Worm (Caenorhabditis elegans) whole organism, L4 larva: Measurements from ENCODE around the gene C17F4.12.

Experiments
- F37D6.2 ChIP-seq: sonication (generic microtip); optimal IDR thresholded peaks from 2 replicates; lab custom pipeline; 2016; ENCODE audit warnings: mild to moderate bottlenecking, missing genetic modification characterization, missing compliant biosample characterization
- F44E2.7 ChIP-seq: fragments of 200-800 bp; sonication (Bioruptor generic); IDR thresholded peaks from 2 replicates; pipeline ENCODE4 v2.1.2; 2022; ENCODE audit warnings: missing genetic modification characterization, missing compliant biosample characterization
- T26A8.4 ChIP-seq: fragments of 200-800 bp; sonication (Bioruptor generic); IDR thresholded peaks from 2 replicates; pipeline ENCODE4 v1.3.6; 2022; ENCODE audit warnings: missing genetic modification characterization, missing compliant biosample characterization
- aha-1 ChIP-seq: fragments of 150-350 bp; peaks from one replicate; lab custom pipeline; 2014; ENCODE audit warnings: missing biosample characterization, missing genetic modification characterization
- arid-1 ChIP-seq: fragments of 200-800 bp; sonication (Bioruptor generic); conservative IDR thresholded peaks from 2 replicates; pipeline ENCODE4 v1.3.6; 2022; ENCODE audit warnings: missing genetic modification reagents, missing genetic modification characterization, missing compliant biosample characterization
- ceh-44 ChIP-seq: fragments of 200-800 bp; sonication (Bioruptor generic); IDR thresholded peaks from 2 replicates; pipeline ENCODE4 v1.3.6; 2022; ENCODE audit warnings: missing genetic modification reagents, missing genetic modification characterization, missing compliant biosample characterization
- daf-16 ChIP-seq, 3 experiments: sonication (generic microtip); optimal IDR thresholded peaks; 2 replicates each; lab custom pipeline; 2016 to 2017; ENCODE audit warnings: missing genetic modification characterization in 3 of 3, missing genetic modification reagents in 3 of 3, mild to moderate bottlenecking in 2 of 3, missing compliant biosample characterization in 2 of 3, missing biosample characterization in 1 of 3, moderate library complexity in 1 of 3
- daf-8 ChIP-seq: fragments of 200-800 bp; sonication (Bioruptor generic); IDR thresholded peaks from 2 replicates; pipeline ENCODE4 v1.3.6; 2022; ENCODE audit warnings: missing genetic modification characterization, missing compliant biosample characterization
- dmd-6 ChIP-seq: fragments of 200-800 bp; sonication (Bioruptor generic); IDR thresholded peaks from 2 replicates; pipeline ENCODE4 v1.3.6; 2022; ENCODE audit warnings: missing genetic modification reagents, missing genetic modification characterization, missing compliant biosample characterization
- dmd-8 ChIP-seq: fragments of 200-800 bp; sonication (Bioruptor generic); IDR thresholded peaks from 2 replicates; pipeline ENCODE4 v1.3.6; 2022; ENCODE audit warnings: missing genetic modification characterization, missing compliant biosample characterization
- duxl-1 ChIP-seq: sonication (generic microtip); optimal IDR thresholded peaks from 2 replicates; lab custom pipeline; 2016; ENCODE audit warnings: mild to moderate bottlenecking, missing genetic modification characterization, moderate library complexity, missing compliant biosample characterization; ENCODE audit not compliant: poor library complexity
- dve-1 ChIP-seq: sonication (generic microtip); optimal IDR thresholded peaks from 2 replicates; lab custom pipeline; 2017; ENCODE audit warnings: antibody characterized with exemption, mild to moderate bottlenecking, missing genetic modification characterization, missing compliant biosample characterization; ENCODE audit not compliant: insufficient read depth
- egl-43 ChIP-seq: fragments of 200-800 bp; sonication (Bioruptor generic); IDR thresholded peaks from 2 replicates; pipeline ENCODE4 v1.3.6; 2022; ENCODE audit warnings: missing genetic modification reagents, missing genetic modification characterization, missing compliant biosample characterization
- gei-8 ChIP-seq: fragments of 200-800 bp; sonication (Bioruptor generic); optimal IDR thresholded peaks from 2 replicates; lab custom pipeline; 2018; ENCODE audit warnings: mild to moderate bottlenecking, missing genetic modification characterization, missing compliant biosample characterization
- hlh-11 ChIP-seq: fragments of 200-800 bp; sonication (Bioruptor generic); optimal IDR thresholded peaks from 2 replicates; lab custom pipeline; 2018; ENCODE audit warnings: mild to moderate bottlenecking, missing genetic modification characterization, missing compliant biosample characterization
- hlh-30 ChIP-seq: sonication (generic microtip); optimal IDR thresholded peaks from 2 replicates; lab custom pipeline; 2017; ENCODE audit warnings: antibody characterized with exemption, mild to moderate bottlenecking, missing genetic modification characterization, missing compliant biosample characterization; ENCODE audit not compliant: insufficient read depth
- hmg-1.1 ChIP-seq: fragments of 200-800 bp; sonication (Bioruptor generic); IDR thresholded peaks from 2 replicates; pipeline ENCODE4 v1.3.6; 2022; ENCODE audit warnings: missing genetic modification reagents, missing genetic modification characterization, missing compliant biosample characterization
- lim-7 ChIP-seq: fragments of 200-800 bp; sonication (Bioruptor generic); IDR thresholded peaks from 2 replicates; pipeline ENCODE4 v1.3.6; 2022; ENCODE audit warnings: missing genetic modification characterization, missing compliant biosample characterization
- lin-38 ChIP-seq: fragments of 200-800 bp; sonication (Bioruptor generic); IDR thresholded peaks from 2 replicates; pipeline ENCODE4 v1.3.6; 2022; ENCODE audit warnings: missing genetic modification reagents, missing genetic modification characterization, missing compliant biosample characterization
- madf-5 ChIP-seq, 2 experiments: fragments of 200-800 bp; sonication (Bioruptor generic); IDR thresholded peaks; 2 replicates each; pipeline ENCODE4 v1.3.6; 2022; ENCODE audit warnings: missing compliant biosample characterization in 2 of 2, missing genetic modification characterization in 2 of 2
- madf-9 ChIP-seq: fragments of 200-800 bp; sonication (Bioruptor generic); conservative IDR thresholded peaks from 2 replicates; pipeline ENCODE4 v1.3.6; 2022; ENCODE audit warnings: missing genetic modification reagents, missing genetic modification characterization, missing compliant biosample characterization
- mdt-29 ChIP-seq: fragments of 200-800 bp; sonication (Bioruptor generic); IDR thresholded peaks from 2 replicates; pipeline ENCODE4 v1.3.6; 2022; ENCODE audit warnings: missing genetic modification reagents, missing genetic modification characterization, missing compliant biosample characterization
- mep-1 ChIP-seq: fragments of 150-350 bp; sonication (generic microtip); optimal IDR thresholded peaks from 3 replicates; lab custom pipeline; 2014; ENCODE audit warnings: missing biosample characterization, missing genetic modification characterization
- mes-2 ChIP-seq: sonication (generic microtip); optimal IDR thresholded peaks from 2 replicates; lab custom pipeline; 2016; ENCODE audit warnings: missing genotype, mild to moderate bottlenecking, missing genetic modification characterization, missing compliant biosample characterization; ENCODE audit not compliant: poor library complexity, severe bottlenecking
- nhr-28 ChIP-seq: fragments of 150-350 bp; optimal IDR thresholded peaks from 2 replicates; lab custom pipeline; 2014; ENCODE audit warnings: missing biosample characterization, missing genetic modification characterization
- nhr-6 ChIP-seq: fragments of 150-350 bp; optimal IDR thresholded peaks from 2 replicates; lab custom pipeline; 2014; ENCODE audit warnings: missing biosample characterization, missing genetic modification characterization
- nhr-77 ChIP-seq: fragments of 150-350 bp; optimal IDR thresholded peaks from 2 replicates; lab custom pipeline; 2014; ENCODE audit warnings: missing biosample characterization, missing genetic modification characterization
- pha-4 ChIP-seq, 2 experiments: fragments of 150-350 bp in 1 of 2; fragments of 200-800 bp in 1 of 2; sonication (Bioruptor generic) in 1 of 2; IDR thresholded peaks in 1 of 2; optimal IDR thresholded peaks in 1 of 2; 2 replicates each; pipeline versions ENCODE4 v1.3.6 to Lab custom; 2014 to 2022; ENCODE audit warnings: missing genetic modification characterization in 2 of 2, missing genetic modification reagents in 2 of 2, missing biosample characterization in 1 of 2, missing compliant biosample characterization in 1 of 2
- sdz-12 ChIP-seq: fragments of 200-800 bp; sonication (Bioruptor generic); optimal IDR thresholded peaks from 2 replicates; lab custom pipeline; 2018; ENCODE audit warnings: mild to moderate bottlenecking, missing genetic modification characterization, missing compliant biosample characterization
- set-16 ChIP-seq: fragments of 200-800 bp; sonication (Bioruptor generic); IDR thresholded peaks from 2 replicates; pipeline ENCODE4 v1.3.6; 2022; ENCODE audit warnings: missing genetic modification reagents, missing genetic modification characterization, missing compliant biosample characterization
- snpc-1.2 ChIP-seq: fragments of 200-800 bp; sonication (Bioruptor generic); IDR thresholded peaks from 2 replicates; pipeline ENCODE4 v1.3.6; 2022; ENCODE audit warnings: missing genetic modification reagents, missing genetic modification characterization, missing compliant biosample characterization
- unc-62 ChIP-seq, 3 experiments: fragments of 150-350 bp in 1 of 3; sonication (generic microtip); optimal IDR thresholded peaks in 2 of 3; peaks in 1 of 3; 1 replicate in 1 of 3; 2 replicates in 2 of 3; lab custom pipeline; 2014 to 2017; ENCODE audit warnings: missing biosample characterization in 3 of 3, missing genetic modification characterization in 3 of 3, missing genetic modification reagents in 3 of 3, missing genotype in 1 of 3
- vab-7 ChIP-seq: fragments of 200-800 bp; sonication (Bioruptor generic); IDR thresholded peaks from 2 replicates; pipeline ENCODE4 v1.3.6; 2022; ENCODE audit warnings: missing genetic modification reagents, missing genetic modification characterization, missing compliant biosample characterization
- zfp-3 ChIP-seq: fragments of 200-800 bp; sonication (Bioruptor generic); conservative IDR thresholded peaks from 2 replicates; pipeline ENCODE4 v1.3.6; 2022; ENCODE audit warnings: missing genetic modification reagents, missing genetic modification characterization, missing compliant biosample characterization
- zip-11 ChIP-seq: fragments of 200-800 bp; sonication (Bioruptor generic); IDR thresholded peaks from 2 replicates; pipeline ENCODE4 v1.3.6; 2022; ENCODE audit warnings: missing genetic modification characterization, missing compliant biosample characterization
- zip-2 ChIP-seq: fragments of 150-350 bp; optimal IDR thresholded peaks from 2 replicates; lab custom pipeline; 2014; ENCODE audit warnings: missing biosample characterization, missing genetic modification characterization
- ztf-7 ChIP-seq: fragments of 150-350 bp; optimal IDR thresholded peaks from 2 replicates; lab custom pipeline; 2014; ENCODE audit warnings: missing biosample characterization, missing genetic modification characterization

C17F4.12 gene

DNA sequence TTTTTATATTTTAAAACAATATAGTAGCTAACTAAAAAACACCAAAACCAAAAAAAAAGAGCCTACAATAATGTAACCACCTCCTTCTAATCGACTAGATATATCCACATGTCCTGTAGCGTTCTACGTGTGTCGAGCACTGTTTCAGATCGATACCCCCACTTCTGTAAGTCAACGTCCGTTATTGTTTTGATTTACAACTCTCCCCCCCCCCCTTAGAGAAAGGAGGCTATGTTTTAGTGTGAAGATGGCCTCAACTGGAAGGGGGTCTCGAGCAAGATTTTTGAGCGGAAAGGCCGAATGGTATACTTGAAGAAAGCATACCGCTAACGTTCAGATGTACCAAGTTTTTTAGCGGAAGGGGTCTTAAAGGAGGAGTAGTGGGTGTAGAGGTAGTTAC is 33.7 kb upstream of the C17F4.12 start, which contains the start of gene F02E11.4:
TSS of gene F02E11.4 (minus strand) at position 101 of the 400 bp plus-strand sequence.
- TF ChIP-seq madf-9 (no peak), unc-62 (GFP tag; optimal IDR thresholded peaks at IDR 0.05 in 1 of 2; lab: Kevin White, UChicago) (peak in 1 of 2 experiments; percentile 6), unc-62 (tag; optimal IDR thresholded peaks at IDR 0.05; lab: Kevin White, UChicago) (no peak), aha-1 (tag; lab: Kevin White, UChicago) (peak; percentile 59), arid-1 (GFP tag; lab: Robert Waterston, UW) (0 out of 2 replicates have a peak, but pooled peaks have one; percentile 34)

DNA sequence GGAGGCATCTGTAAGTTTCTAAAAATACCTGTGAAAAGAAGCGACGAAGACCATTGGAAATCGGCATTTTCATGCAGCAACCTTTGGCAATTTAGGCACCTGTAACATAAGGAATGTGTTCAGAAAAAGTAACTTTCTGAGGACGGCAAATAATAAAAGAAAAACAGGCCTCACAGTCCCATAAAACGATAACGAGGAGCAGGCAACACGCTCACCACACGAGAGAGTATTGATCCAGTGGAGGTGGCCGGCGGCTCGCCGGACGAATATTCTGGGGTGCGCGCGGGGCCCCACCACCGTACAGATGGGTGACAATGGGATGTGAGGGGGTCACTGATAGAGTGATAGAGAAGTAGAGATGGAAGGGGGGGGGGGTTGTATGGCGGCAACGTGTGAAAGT is 31.0 kb upstream of the C17F4.12 start, which contains the start of gene F02E11.3:
TSS of gene F02E11.3 (minus strand) at position 101 of the 400 bp plus-strand sequence.
- TF ChIP-seq set-16 (GFP tag; lab: Robert Waterston, UW) (peak; percentile 45; the same call in 1 of the 2 replicates), F37D6.2 (tag; lab: Kevin White, UChicago) (no peak), dve-1 (tag; lab: Kevin White, UChicago) (no peak), nhr-28 (no peak), vab-7 (GFP tag; lab: Robert Waterston, UW) (no peak), aha-1 (tag; lab: Kevin White, UChicago) (peak; percentile 58)

DNA sequence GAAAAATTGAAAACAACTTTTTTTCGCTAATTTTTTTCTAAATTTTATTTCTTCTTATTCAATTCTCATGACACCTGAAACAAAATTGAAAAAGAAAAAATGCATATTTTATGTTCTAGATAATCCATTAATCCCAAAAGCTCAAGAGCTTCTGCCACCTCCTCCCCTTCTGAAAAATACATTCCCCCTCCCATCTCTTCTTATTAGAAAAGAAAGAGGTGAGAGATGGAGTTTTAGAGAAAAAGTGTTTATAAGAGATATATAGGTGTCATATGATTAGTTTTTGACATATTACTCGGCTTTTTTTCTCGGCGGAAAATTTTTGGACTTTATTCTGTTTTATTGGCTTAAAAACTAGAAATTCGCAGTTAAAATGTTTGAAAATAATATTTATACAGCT is 26.6 kb upstream of the C17F4.12 start:
- no peak for TF ChIP-seq sdz-12
- TF ChIP-seq ceh-44 (GFP tag; lab: Robert Waterston, UW) = no peak
- no peak for TF ChIP-seq hlh-11 (tag; lab: Kevin White, UChicago)
- no peak for TF ChIP-seq zip-11 (GFP tag; lab: Robert Waterston, UW)
- no peak for TF ChIP-seq gei-8 (GFP tag; lab: Kevin White, UChicago)
- peak; percentile 39 for TF ChIP-seq hlh-30 (tag; lab: Kevin White, UChicago)
- TF ChIP-seq zip-2 = no peak
- no peak for TF ChIP-seq egl-43

DNA sequence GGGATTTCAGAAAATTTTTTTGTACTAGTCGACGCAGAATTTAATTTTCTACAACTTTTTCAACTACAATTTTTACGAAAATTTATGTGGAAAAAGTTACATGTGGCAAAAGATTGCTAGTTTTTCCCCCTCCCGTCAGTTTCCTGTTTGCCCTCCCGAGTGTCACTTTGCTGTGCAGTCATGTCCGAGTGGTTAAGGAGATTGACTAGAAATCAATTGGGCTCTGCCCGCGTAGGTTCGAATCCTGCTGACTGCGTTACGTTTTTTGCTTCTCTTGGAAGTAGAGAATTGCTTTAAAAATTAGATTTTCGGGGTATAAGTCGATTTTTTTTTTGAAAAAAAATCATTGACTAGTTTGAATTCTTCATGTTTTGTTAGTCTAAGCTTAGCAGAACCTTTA is 23.8 kb upstream of the C17F4.12 start:
- TF ChIP-seq F44E2.7 = no peak
- TF ChIP-seq snpc-1.2 = 0 out of 2 replicates have a peak, but pooled peaks have one; percentile 45
- TF ChIP-seq lin-38 (GFP tag; lab: Robert Waterston, UW) = peak; percentile 56
- peak; percentile 27 for TF ChIP-seq dve-1 (tag; lab: Kevin White, UChicago)
- peak; percentile 61 for TF ChIP-seq duxl-1 (tag; lab: Kevin White, UChicago)
- peak; percentile 55 for TF ChIP-seq mes-2 (tag; lab: Kevin White, UChicago)
- 0 out of 2 replicates have a peak, but pooled peaks have one; percentile 10 for TF ChIP-seq hmg-1.1
- no peak for TF ChIP-seq daf-8 (GFP tag; lab: Robert Waterston, UW)
- TF ChIP-seq dmd-6 (GFP tag; lab: Robert Waterston, UW) = peak; percentile 28; the same call in 1 of the 2 replicates
- 0 out of 2 replicates have a peak, but pooled peaks have one; percentile 45 for TF ChIP-seq dmd-8 (GFP tag; lab: Robert Waterston, UW)
- no peak for TF ChIP-seq ztf-7 (tag; lab: Kevin White, UChicago)
- TF ChIP-seq pha-4 (GFP tag; IDR thresholded peaks at IDR 0.05; lab: Robert Waterston, UW) = peak; percentile 53; the same call in 1 of the 2 replicates
- no peak for TF ChIP-seq pha-4 (tag; optimal IDR thresholded peaks at IDR 0.05; lab: Kevin White, UChicago)
- TF ChIP-seq T26A8.4 (GFP tag; lab: Robert Waterston, UW) = 0 out of 2 replicates have a peak, but pooled peaks have one; percentile 26
- no peak for TF ChIP-seq nhr-6 (tag; lab: Kevin White, UChicago)
- TF ChIP-seq madf-5 (GFP tag; IDR thresholded peaks at IDR 0.05; lab: Robert Waterston, UW) = peak in 1 of 2 experiments; percentile 55; a peak in 1 of 4 replicates
- 0 out of 2 replicates have a peak, but pooled peaks have one; percentile 22 for TF ChIP-seq ceh-44 (GFP tag; lab: Robert Waterston, UW)
- 0 out of 2 replicates have a peak, but pooled peaks have one; percentile 43 for TF ChIP-seq zfp-3
- no peak for TF ChIP-seq nhr-77 (tag; lab: Kevin White, UChicago)
- no peak for TF ChIP-seq sdz-12
- no peak for TF ChIP-seq zip-11 (GFP tag; lab: Robert Waterston, UW)
- TF ChIP-seq mdt-29 = no peak
- 0 out of 2 replicates have a peak, but pooled peaks have one; percentile 61 for TF ChIP-seq egl-43
- no peak for TF ChIP-seq mep-1
- TF ChIP-seq daf-16 (GFP tag; optimal IDR thresholded peaks at IDR 0.05; lab: Kevin White, UChicago) = peak in 1 of 2 experiments; percentile 21
- TF ChIP-seq daf-16 (tag; optimal IDR thresholded peaks at IDR 0.05; lab: Kevin White, UChicago) = no peak
- TF ChIP-seq vab-7 (GFP tag; lab: Robert Waterston, UW) = peak; percentile 57; the same call in 1 of the 2 replicates
- TF ChIP-seq lim-7 (GFP tag; lab: Robert Waterston, UW) = peak; percentile 70
- TF ChIP-seq, all 104 proteins: peak for 17
